Fruit fly (Drosophila melanogaster) whole organism, embryonic: ENCODE data around the gene waw.

Experiments used
- Aef1 ChIP-seq: fragments of 200-800 bp; sonication (Bioruptor generic); IDR thresholded peaks from 3 replicates; pipeline ENCODE4 v1.3.6; 2022; ENCODE audit warnings: missing biosample characterization, missing genetic modification characterization
- Atf6 ChIP-seq: fragments of 200-800 bp; sonication (Bioruptor generic); IDR thresholded peaks from 2 replicates; pipeline ENCODE4 v1.3.6; 2022; ENCODE audit warnings: missing biosample characterization, missing genetic modification characterization
- Bteb2 ChIP-seq: fragments of 200-800 bp; sonication (Bioruptor generic); optimal IDR thresholded peaks from 2 replicates; lab custom pipeline; 2016; ENCODE audit warnings: missing biosample characterization, missing genetic modification characterization
- CG11093 ChIP-seq: fragments of 200-800 bp; sonication (Bioruptor generic); IDR thresholded peaks from 3 replicates; pipeline ENCODE4 v1.3.6; 2022; ENCODE audit warnings: missing biosample characterization, missing genetic modification characterization
- CG12659 ChIP-seq: fragments of 200-800 bp; sonication (Bioruptor generic); optimal IDR thresholded peaks from 3 replicates; lab custom pipeline; 2017; ENCODE audit warnings: mild to moderate bottlenecking, missing biosample characterization, missing genetic modification reagents, missing genetic modification characterization
- CG13775 ChIP-seq: fragments of 200-800 bp; sonication (Bioruptor generic); optimal IDR thresholded peaks from 3 replicates; lab custom pipeline; 2017; ENCODE audit warnings: missing biosample characterization, mild to moderate bottlenecking, missing genetic modification characterization
- CG13894 ChIP-seq: fragments of 200-800 bp; sonication (Bioruptor generic); optimal IDR thresholded peaks from 3 replicates; lab custom pipeline; 2018; ENCODE audit warnings: missing biosample characterization, mild to moderate bottlenecking, missing genetic modification characterization, moderate library complexity
- CG16815 ChIP-seq: fragments of 200-800 bp; sonication (Bioruptor generic); optimal IDR thresholded peaks from 3 replicates; lab custom pipeline; 2017; ENCODE audit warnings: missing biosample characterization, mild to moderate bottlenecking, missing genetic modification characterization
- CG17385 ChIP-seq: fragments of 200-800 bp; sonication (Bioruptor generic); optimal IDR thresholded peaks from 3 replicates; lab custom pipeline; 2018; ENCODE audit warnings: missing biosample characterization, mild to moderate bottlenecking, missing genetic modification characterization
- CG17612 ChIP-seq: fragments of 200-800 bp; sonication (Bioruptor generic); IDR thresholded peaks from 2 replicates; pipeline ENCODE4 v1.3.6; 2022; ENCODE audit warnings: missing biosample characterization, missing genetic modification characterization
- CG18476 ChIP-seq: fragments of 200-800 bp; sonication (Bioruptor generic); optimal IDR thresholded peaks from 2 replicates; lab custom pipeline; 2016; ENCODE audit warnings: missing biosample characterization, mild to moderate bottlenecking, missing genetic modification characterization
- CG2116 ChIP-seq: fragments of 200-800 bp; sonication (Bioruptor generic); optimal IDR thresholded peaks from 3 replicates; lab custom pipeline; 2018; ENCODE audit warnings: missing biosample characterization, mild to moderate bottlenecking, missing genetic modification characterization
- CG2199 ChIP-seq: fragments of 200-800 bp; sonication (Bioruptor generic); IDR thresholded peaks from 3 replicates; pipeline ENCODE4 v1.3.6; 2022; ENCODE audit warnings: missing biosample characterization, missing genetic modification characterization
- CG2875 ChIP-seq: fragments of 200-800 bp; sonication (Bioruptor generic); optimal IDR thresholded peaks from 2 replicates; lab custom pipeline; 2017; ENCODE audit warnings: missing biosample characterization, mild to moderate bottlenecking, missing genetic modification characterization, missing genetic modification reagents
- CG3726 ChIP-seq: fragments of 200-800 bp; sonication (Bioruptor generic); IDR thresholded peaks from 3 replicates; pipeline ENCODE4, ENCODE4 v1.3.6; 2022; ENCODE audit warnings: missing biosample characterization, missing genetic modification characterization
- CG3838 ChIP-seq: fragments of 200-800 bp; sonication (Bioruptor generic); optimal IDR thresholded peaks from 3 replicates; lab custom pipeline; 2016; ENCODE audit warnings: missing biosample characterization, missing genetic modification characterization
- CG5180 ChIP-seq: fragments of 200-800 bp; sonication (Bioruptor generic); optimal IDR thresholded peaks from 3 replicates; lab custom pipeline; 2017; ENCODE audit warnings: missing biosample characterization, missing genetic modification characterization, mild to moderate bottlenecking, moderate library complexity, missing genetic modification reagents
- CG6791 ChIP-seq: fragments of 200-800 bp; sonication (Bioruptor generic); IDR thresholded peaks from 3 replicates; pipeline ENCODE4 v1.3.6; 2022; ENCODE audit warnings: missing biosample characterization, missing genetic modification characterization; ENCODE audit not compliant: partially characterized antibody
- CG7963 ChIP-seq: fragments of 200-800 bp; sonication (Bioruptor generic); IDR thresholded peaks from 3 replicates; pipeline ENCODE4 v1.3.6; 2022; ENCODE audit warnings: missing biosample characterization, missing genetic modification characterization; ENCODE audit not compliant: partially characterized antibody
- Doc2 ChIP-seq: fragments of 200-800 bp; sonication (Bioruptor generic); IDR thresholded peaks from 2 replicates; pipeline ENCODE4 v1.3.6; 2022; ENCODE audit warnings: missing biosample characterization, missing genetic modification characterization
- E2f2 ChIP-seq: fragments of 200-800 bp; sonication (Bioruptor generic); IDR thresholded peaks from 2 replicates; pipeline ENCODE4 v1.3.6; 2022; ENCODE audit warnings: missing biosample characterization, missing genetic modification characterization
- Elba2 ChIP-seq: fragments of 200-800 bp; sonication (Bioruptor generic); optimal IDR thresholded peaks from 3 replicates; lab custom pipeline; 2016; ENCODE audit warnings: missing biosample characterization, missing genetic modification characterization
- Hand ChIP-seq: fragments of 200-800 bp; sonication (Bioruptor generic); optimal IDR thresholded peaks from 2 replicates; lab custom pipeline; 2017; ENCODE audit warnings: mild to moderate bottlenecking, missing biosample characterization, missing genetic modification reagents, missing genetic modification characterization
- Hr3 ChIP-seq: fragments of 200-800 bp; sonication (Bioruptor generic); optimal IDR thresholded peaks from 3 replicates; lab custom pipeline; 2016; ENCODE audit warnings: missing biosample characterization, missing genetic modification characterization
- MTF-1 ChIP-seq: fragments of 200-800 bp; sonication (Bioruptor generic); optimal IDR thresholded peaks from 2 replicates; lab custom pipeline; 2018; ENCODE audit warnings: missing biosample characterization, mild to moderate bottlenecking, missing genetic modification characterization, borderline replicate concordance
- Med ChIP-seq: fragments of 200-800 bp; sonication (Bioruptor generic); peaks from one replicate; lab custom pipeline; 2016; ENCODE audit warnings: missing biosample characterization, missing genetic modification characterization, mild to moderate bottlenecking, inconsistent platforms, moderate library complexity
- Mes4 ChIP-seq: fragments of 200-800 bp; sonication (Bioruptor generic); optimal IDR thresholded peaks from 2 replicates; lab custom pipeline; 2016; ENCODE audit warnings: missing biosample characterization, missing genetic modification characterization
- NC2α ChIP-seq: fragments of 200-800 bp; sonication (Bioruptor generic); optimal IDR thresholded peaks from 2 replicates; lab custom pipeline; 2016; ENCODE audit warnings: missing biosample characterization, missing genetic modification characterization
- Nf-YC ChIP-seq: fragments of 200-800 bp; optimal IDR thresholded peaks from 3 replicates; lab custom pipeline; 2019; ENCODE audit warnings: missing biosample characterization, mild to moderate bottlenecking, missing genetic modification characterization, moderate library complexity
- Optix ChIP-seq: fragments of 200-800 bp; sonication (Bioruptor generic); IDR thresholded peaks from 3 replicates; pipeline ENCODE4 v1.3.6; 2022; ENCODE audit warnings: missing biosample characterization, missing genetic modification characterization
- Sry-β ChIP-seq: fragments of 200-800 bp; sonication (Bioruptor generic); optimal IDR thresholded peaks from 2 replicates; lab custom pipeline; 2018; ENCODE audit warnings: missing biosample characterization, mild to moderate bottlenecking, missing genetic modification characterization, moderate library complexity
- TFAM ChIP-seq: fragments of 200-800 bp; sonication (Bioruptor generic); optimal IDR thresholded peaks from 2 replicates; lab custom pipeline; 2017; ENCODE audit warnings: missing biosample characterization, missing genetic modification characterization, inconsistent platforms
- cg ChIP-seq: fragments of 200-800 bp; sonication (Bioruptor generic); optimal IDR thresholded peaks from 3 replicates; lab custom pipeline; 2019; ENCODE audit warnings: missing biosample characterization, mild to moderate bottlenecking, missing genetic modification characterization, moderate library complexity
- gsb ChIP-seq: fragments of 200-800 bp; sonication (Bioruptor generic); IDR thresholded peaks from 2 replicates; pipeline ENCODE4 v1.3.6; 2022; ENCODE audit warnings: missing biosample characterization, missing genetic modification characterization
- h ChIP-seq: fragments of >200 bp; optimal IDR thresholded peaks from 2 replicates; lab custom pipeline; 2017
- ind ChIP-seq: fragments of 200-800 bp; sonication (Bioruptor generic); optimal IDR thresholded peaks from 3 replicates; lab custom pipeline; 2016; ENCODE audit warnings: missing biosample characterization, missing genetic modification characterization
- insv ChIP-seq, 2 experiments: fragments of 200-800 bp; sonication (Bioruptor generic); optimal IDR thresholded peaks; 3 replicates each; lab custom pipeline; 2016 to 2018; ENCODE audit warnings: missing biosample characterization in 2 of 2, missing genetic modification characterization in 2 of 2
- inv ChIP-seq: fragments of 200-800 bp; sonication (Bioruptor generic); IDR thresholded peaks from 2 replicates; pipeline ENCODE4 v1.3.6; 2022; ENCODE audit warnings: missing biosample characterization, missing genetic modification characterization; ENCODE audit not compliant: partially characterized antibody
- jing ChIP-seq: fragments of 200-800 bp; sonication (Bioruptor generic); optimal IDR thresholded peaks from 2 replicates; lab custom pipeline; 2018; ENCODE audit warnings: missing biosample characterization, mild to moderate bottlenecking, missing genetic modification characterization
- knrl ChIP-seq: fragments of 200-800 bp; sonication (Bioruptor generic); IDR thresholded peaks from 3 replicates; pipeline ENCODE4 v1.3.6; 2022; ENCODE audit warnings: missing biosample characterization, missing genetic modification characterization; ENCODE audit not compliant: partially characterized antibody
- nau ChIP-seq: fragments of 200-800 bp; sonication (Bioruptor generic); optimal IDR thresholded peaks from 3 replicates; lab custom pipeline; 2017; ENCODE audit warnings: missing biosample characterization, mild to moderate bottlenecking, missing genetic modification characterization, missing genetic modification reagents
- p53 ChIP-seq: fragments of 200-800 bp; sonication (Bioruptor generic); optimal IDR thresholded peaks from 2 replicates; lab custom pipeline; 2016; ENCODE audit warnings: missing biosample characterization, missing genetic modification characterization
- salm ChIP-seq: fragments of 200-800 bp; sonication (Bioruptor generic); optimal IDR thresholded peaks from 2 replicates; lab custom pipeline; 2018; ENCODE audit warnings: missing biosample characterization, mild to moderate bottlenecking, missing genetic modification characterization
- sd ChIP-seq: fragments of 200-800 bp; sonication (Bioruptor generic); optimal IDR thresholded peaks from 3 replicates; lab custom pipeline; 2018; ENCODE audit warnings: missing biosample characterization, mild to moderate bottlenecking, missing genetic modification characterization, moderate library complexity
- sim ChIP-seq: fragments of 200-800 bp; sonication (Bioruptor generic); IDR thresholded peaks from 2 replicates; pipeline ENCODE4 v1.3.6; 2022; ENCODE audit warnings: missing biosample characterization, missing genetic modification characterization
- tgo ChIP-seq: fragments of 200-800 bp; sonication (Bioruptor generic); IDR thresholded peaks from 3 replicates; pipeline ENCODE4 v1.3.6; 2022; ENCODE audit warnings: missing biosample characterization, missing genetic modification characterization
- vfl ChIP-seq: fragments of 200-800 bp; sonication (Bioruptor generic); optimal IDR thresholded peaks from 2 replicates; lab custom pipeline; 2016; ENCODE audit warnings: missing biosample characterization, missing genetic modification characterization
- vnd ChIP-seq: fragments of 200-800 bp; sonication (Bioruptor generic); IDR thresholded peaks from 3 replicates; pipeline ENCODE4 v1.3.6; 2022; ENCODE audit warnings: missing biosample characterization, missing genetic modification characterization; ENCODE audit not compliant: partially characterized antibody
- wek ChIP-seq: fragments of 200-800 bp; sonication (Bioruptor generic); optimal IDR thresholded peaks from 3 replicates; lab custom pipeline; 2018; ENCODE audit warnings: missing biosample characterization, mild to moderate bottlenecking, missing genetic modification characterization, moderate library complexity

Gene waw

DNA sequence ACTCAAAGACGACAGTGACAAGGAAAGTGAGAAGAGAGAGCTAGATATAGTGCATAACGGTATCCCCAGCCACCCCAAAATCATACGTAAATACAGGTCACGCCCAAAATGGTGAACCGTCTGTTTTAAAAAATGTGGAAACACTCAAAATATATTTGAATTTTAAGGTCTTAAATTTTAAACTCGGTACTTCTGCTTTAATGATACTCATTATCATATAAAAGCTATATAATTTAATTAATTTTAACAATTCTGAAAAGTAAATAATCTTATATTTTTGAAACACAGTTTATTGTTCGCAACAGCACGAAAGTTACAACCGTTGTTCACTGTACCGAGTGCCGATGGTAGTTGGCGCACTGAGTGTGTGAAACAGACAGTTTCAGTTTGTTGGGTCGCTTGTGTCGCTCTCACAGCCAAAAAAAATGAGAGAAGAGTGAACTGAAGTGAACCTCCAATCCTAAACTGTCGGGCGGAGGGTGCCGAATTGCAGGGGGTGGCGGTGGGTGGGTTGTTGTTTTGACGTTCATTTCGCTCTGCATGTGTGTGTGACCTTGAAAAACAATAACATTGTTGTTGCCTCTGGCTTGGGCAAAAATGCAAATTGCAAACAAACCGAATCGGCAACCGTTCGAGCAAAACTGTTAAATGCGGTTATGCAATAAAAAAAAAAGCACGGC, 3.6 kb downstream of the waw start (continued):
- TF ChIP-seq CG17612 (no peak), Aef1 (GFP tag; lab: Robert Waterston, UW) (peak; percentile 89), CG18476 (GFP tag; lab: Kevin White, UChicago) (peak; percentile 78), insv (GFP tag; optimal IDR thresholded peaks at IDR 0.05; lab: Kevin White, UChicago) (peak in 1 of 2 experiments; percentile 69), vfl (GFP tag; lab: Kevin White, UChicago) (peak; percentile 34), tgo (GFP tag; lab: Robert Waterston, UW) (peak; percentile 88), jing (GFP tag; lab: Kevin White, UChicago) (peak; percentile 73), ind (GFP tag; lab: Kevin White, UChicago) (peak; percentile 89), CG2875 (GFP tag; lab: Kevin White, UChicago) (peak; percentile 81), salm (tag; lab: Kevin White, UChicago) (peak; percentile 87), h (lab: Kevin White, UChicago) (no peak), CG17385 (peak; percentile 90), Hand (GFP tag; lab: Kevin White, UChicago) (peak; percentile 93), Atf6 (GFP tag; lab: Robert Waterston, UW) (peak; percentile 89), CG13775 (GFP tag; lab: Kevin White, UChicago) (peak; percentile 88), p53 (GFP tag; lab: Kevin White, UChicago) (no peak), CG3726 (GFP tag; lab: Robert Waterston, UW) (peak; percentile 53; the same call in 1 of the 3 replicates), Bteb2 (GFP tag; lab: Kevin White, UChicago) (peak; percentile 11), knrl (no peak), CG3838 (GFP tag; lab: Kevin White, UChicago) (no peak), inv (GFP tag; lab: Robert Waterston, UW) (0 out of 2 replicates have a peak, but pooled peaks have one; percentile 19), CG5180 (GFP tag; lab: Kevin White, UChicago) (peak; percentile 83), CG12659 (GFP tag; lab: Kevin White, UChicago) (peak; percentile 96), Mes4 (GFP tag; lab: Kevin White, UChicago) (no peak), CG7963 (GFP tag; lab: Robert Waterston, UW) (no peak), sim (GFP tag; lab: Robert Waterston, UW) (peak; percentile 61; the same call in 1 of the 2 replicates), Med (GFP tag; lab: Kevin White, UChicago) (peak; percentile 91), CG2116 (peak; percentile 43), wek (GFP tag; lab: Kevin White, UChicago) (peak; percentile 43), Sry-β (GFP tag; lab: Kevin White, UChicago) (peak; percentile 46), Elba2 (GFP tag; lab: Kevin White, UChicago) (no peak), CG11093 (GFP tag; lab: Robert Waterston, UW) (peak; percentile 83), TFAM (GFP tag; lab: Kevin White, UChicago) (peak; percentile 33), Doc2 (GFP tag; lab: Robert Waterston, UW) (peak; percentile 51; the same call in 1 of the 2 replicates), nau (peak; percentile 90), CG2199 (GFP tag; lab: Robert Waterston, UW) (0 out of 3 replicates have a peak, but pooled peaks have one; percentile 61), Optix (GFP tag; lab: Robert Waterston, UW) (peak; percentile 70; the same call in 2 of the 3 replicates), sd (tag; lab: Kevin White, UChicago) (peak; percentile 77), NC2α (GFP tag; lab: Kevin White, UChicago) (no peak), CG6791 (GFP tag; lab: Robert Waterston, UW) (no peak), E2f2 (peak; percentile 69), cg (GFP tag; lab: Kevin White, UChicago) (peak; percentile 12), Hr3 (peak; percentile 85), gsb (GFP tag; lab: Robert Waterston, UW) (peak; percentile 84), Nf-YC (tag; lab: Kevin White, UChicago) (peak; percentile 86), vnd (GFP tag; lab: Robert Waterston, UW) (no peak), CG13894 (tag; lab: Kevin White, UChicago) (peak; percentile 92), CG16815 (GFP tag; lab: Kevin White, UChicago) (peak; percentile 87), MTF-1 (GFP tag; lab: Kevin White, UChicago) (peak; percentile 72)
